Worm (Caenorhabditis elegans) whole organism, L3 larva: ENCODE data around the gene C02G6.2.

Experiments used
- ama-1 ChIP-seq: fragments of 150-350 bp; optimal IDR thresholded peaks from 2 replicates; lab custom pipeline; 2018
- ceh-16 ChIP-seq: sonication (generic microtip); optimal IDR thresholded peaks from 2 replicates; lab custom pipeline; 2017; ENCODE audit warnings: missing biosample characterization, missing genetic modification characterization
- ceh-28 ChIP-seq: fragments of 150-350 bp; optimal IDR thresholded peaks from 2 replicates; lab custom pipeline; 2014; ENCODE audit warnings: missing biosample characterization, missing genetic modification reagents, missing genetic modification characterization
- ceh-82 ChIP-seq: fragments of 150-350 bp; optimal IDR thresholded peaks from 2 replicates; lab custom pipeline; 2014; ENCODE audit warnings: missing biosample characterization, missing genetic modification characterization
- ceh-9 ChIP-seq: sonication (generic microtip); optimal IDR thresholded peaks from 2 replicates; lab custom pipeline; 2018; ENCODE audit warnings: missing biosample characterization, missing genetic modification characterization
- egl-5 ChIP-seq: fragments of 150-350 bp; optimal IDR thresholded peaks from 2 replicates; lab custom pipeline; 2017; ENCODE audit warnings: missing biosample characterization, missing genetic modification reagents, missing genetic modification characterization, inconsistent platforms
- elt-1 ChIP-seq: fragments of 150-350 bp; optimal IDR thresholded peaks from 2 replicates; lab custom pipeline; 2014; ENCODE audit warnings: missing biosample characterization, missing genetic modification characterization
- elt-2 ChIP-seq: sonication (generic microtip); optimal IDR thresholded peaks from 2 replicates; lab custom pipeline; 2016; ENCODE audit warnings: missing genetic modification reagents, mild to moderate bottlenecking, missing genetic modification characterization, missing compliant biosample characterization
- elt-3 ChIP-seq, 3 experiments: fragments of 150-350 bp in 1 of 3; sonication (generic microtip) in 2 of 3; optimal IDR thresholded peaks; 2 replicates in 2 of 3; 4 replicates in 1 of 3; lab custom pipeline; 2014 to 2017; ENCODE audit warnings: missing biosample characterization in 3 of 3, missing genetic modification characterization in 3 of 3
- fkh-10 ChIP-seq: sonication (generic microtip); optimal IDR thresholded peaks from 2 replicates; lab custom pipeline; 2017; ENCODE audit warnings: missing biosample characterization, missing genetic modification reagents, missing genetic modification characterization
- fkh-2 ChIP-seq: fragments of 150-350 bp; optimal IDR thresholded peaks from 2 replicates; lab custom pipeline; 2014; ENCODE audit warnings: missing biosample characterization, missing genetic modification reagents, missing genetic modification characterization
- fos-1 ChIP-seq: fragments of 150-350 bp; optimal IDR thresholded peaks from 2 replicates; lab custom pipeline; 2014; ENCODE audit warnings: missing biosample characterization, missing genetic modification characterization
- hmg-11 ChIP-seq: sonication (generic microtip); optimal IDR thresholded peaks from 2 replicates; lab custom pipeline; 2016; ENCODE audit warnings: missing genetic modification characterization, missing compliant biosample characterization
- jun-1 ChIP-seq: fragments of 150-350 bp; optimal IDR thresholded peaks from 2 replicates; lab custom pipeline; 2014; ENCODE audit warnings: missing biosample characterization, missing genetic modification reagents, missing genetic modification characterization
- lin-15B ChIP-seq: fragments of 150-350 bp; optimal IDR thresholded peaks from 2 replicates; lab custom pipeline; 2014; ENCODE audit warnings: missing biosample characterization, missing genetic modification characterization
- lin-39 ChIP-seq: fragments of 150-350 bp; optimal IDR thresholded peaks from 2 replicates; lab custom pipeline; 2018; ENCODE audit warnings: missing biosample characterization, missing genetic modification reagents, missing genetic modification characterization
- lsy-12 ChIP-seq: sonication (generic microtip); optimal IDR thresholded peaks from 2 replicates; lab custom pipeline; 2016; ENCODE audit warnings: mild to moderate bottlenecking, missing genetic modification characterization, missing compliant biosample characterization
- mdl-1 ChIP-seq: fragments of 150-350 bp; optimal IDR thresholded peaks from 2 replicates; lab custom pipeline; 2014; ENCODE audit warnings: missing biosample characterization, missing genetic modification characterization
- mml-1 ChIP-seq: fragments of 150-350 bp; sonication (generic microtip); optimal IDR thresholded peaks from 3 replicates; lab custom pipeline; 2014; ENCODE audit warnings: missing biosample characterization, missing genetic modification characterization
- nfya-1 ChIP-seq: sonication (generic microtip); optimal IDR thresholded peaks from 2 replicates; lab custom pipeline; 2017; ENCODE audit warnings: missing genetic modification characterization, mild to moderate bottlenecking, missing compliant biosample characterization, antibody characterized with exemption, moderate library complexity; ENCODE audit not compliant: insufficient read depth
- nhr-11 ChIP-seq: fragments of 150-350 bp; optimal IDR thresholded peaks from 2 replicates; lab custom pipeline; 2014; ENCODE audit warnings: missing biosample characterization, missing genetic modification characterization
- nhr-23 ChIP-seq: fragments of 150-350 bp; optimal IDR thresholded peaks from 2 replicates; lab custom pipeline; 2014; ENCODE audit warnings: missing biosample characterization, missing genetic modification reagents, missing genetic modification characterization
- nhr-237 ChIP-seq: fragments of 150-350 bp; optimal IDR thresholded peaks from 2 replicates; lab custom pipeline; 2014; ENCODE audit warnings: missing biosample characterization, missing genetic modification characterization
- nhr-25 ChIP-seq: sonication (generic microtip); optimal IDR thresholded peaks from 2 replicates; lab custom pipeline; 2017; ENCODE audit warnings: missing biosample characterization, missing genetic modification characterization
- nhr-28 ChIP-seq: fragments of 150-350 bp; optimal IDR thresholded peaks from 2 replicates; lab custom pipeline; 2014; ENCODE audit warnings: missing biosample characterization, missing genetic modification characterization
- nhr-43 ChIP-seq: sonication (generic microtip); optimal IDR thresholded peaks from 2 replicates; lab custom pipeline; 2016; ENCODE audit warnings: mild to moderate bottlenecking, missing genetic modification characterization, missing compliant biosample characterization; ENCODE audit not compliant: poor library complexity, severe bottlenecking
- nhr-67 ChIP-seq: fragments of 150-350 bp; optimal IDR thresholded peaks from 2 replicates; lab custom pipeline; 2014; ENCODE audit warnings: missing biosample characterization, missing genetic modification characterization
- nhr-77 ChIP-seq: fragments of 150-350 bp; optimal IDR thresholded peaks from 2 replicates; lab custom pipeline; 2014; ENCODE audit warnings: missing biosample characterization, missing genetic modification characterization
- pha-4 ChIP-seq: fragments of 150-350 bp; optimal IDR thresholded peaks from 2 replicates; lab custom pipeline; 2014; ENCODE audit warnings: missing biosample characterization, missing genetic modification reagents, missing genetic modification characterization
- pqm-1 ChIP-seq: fragments of 150-350 bp; optimal IDR thresholded peaks from 2 replicates; lab custom pipeline; 2017; ENCODE audit warnings: missing biosample characterization, missing genetic modification characterization, inconsistent platforms
- sea-2 ChIP-seq: fragments of 150-350 bp; sonication (generic microtip); optimal IDR thresholded peaks from 4 replicates; lab custom pipeline; 2014; ENCODE audit warnings: missing biosample characterization, missing genetic modification reagents, missing genetic modification characterization
- skn-1 ChIP-seq: fragments of 150-350 bp; optimal IDR thresholded peaks from 2 replicates; lab custom pipeline; 2014; ENCODE audit warnings: missing biosample characterization, missing genetic modification characterization
- snpc-4 ChIP-seq: fragments of 150-350 bp; optimal IDR thresholded peaks from 2 replicates; lab custom pipeline; 2014; ENCODE audit warnings: missing biosample characterization, missing genetic modification characterization
- tbx-2 ChIP-seq: sonication (generic microtip); optimal IDR thresholded peaks from 2 replicates; lab custom pipeline; 2016; ENCODE audit warnings: mild to moderate bottlenecking, missing genetic modification characterization, missing compliant biosample characterization
- ztf-4 ChIP-seq: fragments of 150-350 bp; optimal IDR thresholded peaks from 2 replicates; lab custom pipeline; 2014; ENCODE audit warnings: missing biosample characterization, missing genetic modification characterization

C02G6.2 gene

DNA sequence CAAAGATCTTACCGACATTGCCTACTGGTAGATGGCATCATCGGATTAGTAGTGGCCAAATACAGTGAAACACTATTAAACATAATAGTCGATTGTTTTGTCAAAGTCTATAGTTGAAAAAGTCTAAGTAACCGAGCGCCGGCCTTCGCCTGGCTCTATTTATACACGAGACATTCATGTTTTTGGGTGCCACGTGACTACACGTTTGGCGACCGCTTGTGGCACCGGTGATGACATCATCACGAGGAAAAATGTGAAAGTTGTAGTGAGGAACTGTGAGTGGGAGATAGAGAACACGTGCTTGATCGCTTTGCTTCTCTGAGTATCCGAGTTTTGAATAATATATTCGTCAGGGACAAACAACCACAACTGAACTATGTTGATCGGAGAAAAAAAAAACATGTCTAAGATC is 27.5 kb upstream of the C02G6.2 start:
- peak; percentile 2 for TF ChIP-seq mml-1 (tag; lab: Kevin White, UChicago)
- peak; percentile 67 for TF ChIP-seq pqm-1 (tag; lab: Kevin White, UChicago)
- peak; percentile 63 for TF ChIP-seq ama-1
- TF ChIP-seq ceh-16 (tag; lab: Kevin White, UChicago): no peak
- no peak for TF ChIP-seq lin-15B
- TF ChIP-seq elt-2 (tag; lab: Kevin White, UChicago): peak; percentile 47
- peak; percentile 86 for TF ChIP-seq jun-1
- TF ChIP-seq ztf-4 (tag; lab: Kevin White, UChicago): peak; percentile 80
- TF ChIP-seq tbx-2 (tag; lab: Kevin White, UChicago): peak; percentile 14
- TF ChIP-seq elt-1 (tag; lab: Kevin White, UChicago): peak; percentile 42
- peak; percentile 72 for TF ChIP-seq nfya-1 (tag; lab: Kevin White, UChicago)
- TF ChIP-seq nhr-25 (tag; lab: Kevin White, UChicago): peak; percentile 97
- TF ChIP-seq nhr-237 (tag; lab: Kevin White, UChicago): no peak
- TF ChIP-seq egl-5 (tag; lab: Kevin White, UChicago): peak; percentile 70
- TF ChIP-seq mdl-1 (tag; lab: Kevin White, UChicago): peak; percentile 67
- peak; percentile 93 for TF ChIP-seq nhr-43 (tag; lab: Kevin White, UChicago)
- peak; percentile 82 for TF ChIP-seq nhr-23 (tag; lab: Kevin White, UChicago)
- TF ChIP-seq pha-4 (tag; lab: Kevin White, UChicago): peak; percentile 84
- TF ChIP-seq ceh-9: no peak

ce11 chrV:5845162-5845561 is 26.7 kb upstream of the C02G6.2 start:
- TF ChIP-seq sea-2 (GFP tag; lab: Kevin White, UChicago): no peak
- peak; percentile 19 for TF ChIP-seq snpc-4 (tag; lab: Kevin White, UChicago)
- peak; percentile 13 for TF ChIP-seq lsy-12 (tag; lab: Kevin White, UChicago)
- TF ChIP-seq nhr-25 (tag; lab: Kevin White, UChicago): peak; percentile 14
- peak; percentile 11 for TF ChIP-seq nhr-23 (tag; lab: Kevin White, UChicago)
- no peak for TF ChIP-seq pqm-1 (tag; lab: Kevin White, UChicago)

DNA sequence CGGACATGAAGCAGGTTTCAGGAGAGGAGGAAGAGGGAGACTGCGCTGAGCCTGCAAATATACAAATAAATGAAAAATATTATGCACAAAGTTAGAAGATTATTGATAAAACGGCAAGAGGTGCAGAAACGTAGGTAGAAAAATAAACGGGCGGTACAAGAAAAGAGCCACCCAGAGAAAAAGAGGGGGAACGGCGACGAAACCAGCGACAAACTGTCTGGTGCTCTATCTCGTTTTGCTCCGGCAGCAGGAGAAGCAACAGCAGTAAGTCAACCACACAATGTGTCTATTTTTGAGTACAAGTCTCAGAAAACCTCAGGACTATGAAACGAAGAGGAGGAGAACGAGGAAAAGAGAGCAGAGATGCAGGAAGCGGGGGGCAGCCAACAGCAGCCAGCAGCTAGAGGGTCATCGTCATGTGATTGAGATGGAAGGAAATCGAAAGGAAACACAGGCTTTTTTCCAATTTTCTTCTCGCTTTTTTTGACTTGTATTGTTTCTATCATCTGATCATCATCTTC is 26.1 kb upstream of the C02G6.2 start, which contains the start of gene F26F12.3:
Gene F26F12.3, minus strand, starts transcription at position 51 of the 521 bp plus-strand sequence.
- TF ChIP-seq jun-1: peak; percentile 3
- TF ChIP-seq pqm-1 (tag; lab: Kevin White, UChicago): peak; percentile 77
- no peak for TF ChIP-seq mml-1 (tag; lab: Kevin White, UChicago)
- no peak for TF ChIP-seq nhr-77 (tag; lab: Kevin White, UChicago)
- no peak for TF ChIP-seq elt-3 (tag; optimal IDR thresholded peaks at IDR 0.05; lab: Kevin White, UChicago)
- peak; percentile 82 for TF ChIP-seq lin-39 (tag; lab: Kevin White, UChicago)
- peak; percentile 19 for TF ChIP-seq skn-1 (tag; lab: Kevin White, UChicago)
- TF ChIP-seq sea-2 (GFP tag; lab: Kevin White, UChicago): no peak
- TF ChIP-seq nhr-11: peak; percentile 47
- TF ChIP-seq nfya-1 (tag; lab: Kevin White, UChicago): peak; percentile 77
- TF ChIP-seq mdl-1 (tag; lab: Kevin White, UChicago): no peak
- TF ChIP-seq snpc-4 (tag; lab: Kevin White, UChicago): peak; percentile 10
- TF ChIP-seq hmg-11 (tag; lab: Kevin White, UChicago): peak; percentile 74
- TF ChIP-seq nhr-67: no peak
- TF ChIP-seq elt-2 (tag; lab: Kevin White, UChicago): peak; percentile 88
- TF ChIP-seq ceh-16 (tag; lab: Kevin White, UChicago): no peak
- TF ChIP-seq nhr-25 (tag; lab: Kevin White, UChicago): no peak
- no peak for TF ChIP-seq fos-1 (tag; lab: Kevin White, UChicago)
- TF ChIP-seq elt-1 (tag; lab: Kevin White, UChicago): no peak
- TF ChIP-seq egl-5 (tag; lab: Kevin White, UChicago): peak; percentile 55
- TF ChIP-seq lin-15B: peak; percentile 8
- peak; percentile 30 for TF ChIP-seq lsy-12 (tag; lab: Kevin White, UChicago)
- peak; percentile 89 for TF ChIP-seq pha-4 (tag; lab: Kevin White, UChicago)
- no peak for TF ChIP-seq fkh-2 (tag; lab: Kevin White, UChicago)
- TF ChIP-seq fkh-10 (GFP tag; lab: Kevin White, UChicago): peak; percentile 66
- peak; percentile 25 for TF ChIP-seq ama-1
- TF ChIP-seq ceh-28 (tag; lab: Kevin White, UChicago): no peak
- TF ChIP-seq tbx-2 (tag; lab: Kevin White, UChicago): peak; percentile 47

DNA sequence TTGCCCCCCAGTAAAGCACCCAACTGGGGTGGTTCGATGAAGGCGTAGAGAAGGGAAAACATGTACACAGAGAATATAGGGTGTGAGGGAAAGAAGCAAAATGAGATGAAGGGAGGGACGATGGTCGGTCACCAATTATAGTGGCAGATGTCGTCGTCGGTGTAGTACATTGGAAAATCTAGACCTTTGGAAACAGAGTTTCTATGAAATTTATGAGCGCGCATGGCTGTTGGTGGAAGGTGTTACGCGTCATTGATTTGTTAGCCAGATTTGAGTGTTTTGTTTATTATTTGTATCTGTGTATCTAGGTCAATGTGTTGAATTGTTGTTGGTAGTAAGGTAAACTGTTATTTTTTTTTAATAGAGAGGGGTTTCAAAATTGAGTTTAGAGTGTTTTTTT is 25.1 kb upstream of the C02G6.2 start:
- TF ChIP-seq mdl-1 (tag; lab: Kevin White, UChicago) (no peak), skn-1 (tag; lab: Kevin White, UChicago) (no peak), elt-2 (tag; lab: Kevin White, UChicago) (no peak), egl-5 (tag; lab: Kevin White, UChicago) (peak; percentile 7), elt-3 (tag; optimal IDR thresholded peaks at IDR 0.05; lab: Kevin White, UChicago) (no peak), mml-1 (tag; lab: Kevin White, UChicago) (no peak), nhr-28 (tag; lab: Kevin White, UChicago) (no peak), ceh-82 (tag; lab: Kevin White, UChicago) (no peak), nhr-23 (tag; lab: Kevin White, UChicago) (peak; percentile 51)
